Worm (Caenorhabditis elegans) whole organism, L4 larva: Measurements from ENCODE around the gene srv-17.

ENCODE experiments used
- ama-1 ChIP-seq: fragments of 150-350 bp; optimal IDR thresholded peaks from 2 replicates; lab custom pipeline; 2014; ENCODE audit warnings: inconsistent platforms, mixed read lengths
- ceh-82 ChIP-seq: sonication (generic microtip); optimal IDR thresholded peaks from 2 replicates; lab custom pipeline; 2017; ENCODE audit warnings: missing biosample characterization, missing genetic modification characterization
- ctbp-1 ChIP-seq: fragments of 200-800 bp; sonication (Bioruptor generic); IDR thresholded peaks from 2 replicates; pipeline ENCODE4 v1.3.6; 2022; ENCODE audit warnings: missing genetic modification reagents, missing genetic modification characterization, missing compliant biosample characterization
- hlh-30 ChIP-seq: sonication (generic microtip); optimal IDR thresholded peaks from 2 replicates; lab custom pipeline; 2017; ENCODE audit warnings: antibody characterized with exemption, mild to moderate bottlenecking, missing genetic modification characterization, missing compliant biosample characterization; ENCODE audit not compliant: insufficient read depth
- lin-1 ChIP-seq: fragments of 200-800 bp; sonication (Bioruptor generic); IDR thresholded peaks from 2 replicates; pipeline ENCODE4 v1.3.6; 2022; ENCODE audit warnings: missing genetic modification reagents, missing genetic modification characterization, missing compliant biosample characterization
- lin-39 ChIP-seq: fragments of 150-350 bp; optimal IDR thresholded peaks from 2 replicates; lab custom pipeline; 2014; ENCODE audit warnings: missing biosample characterization, missing genetic modification reagents, missing genetic modification characterization
- nhr-11 ChIP-seq: fragments of 150-350 bp; optimal IDR thresholded peaks from 2 replicates; lab custom pipeline; 2014; ENCODE audit warnings: missing biosample characterization, missing genetic modification characterization
- nhr-25 ChIP-seq: sonication (generic microtip); optimal IDR thresholded peaks from 2 replicates; lab custom pipeline; 2017; ENCODE audit warnings: missing genetic modification characterization, mild to moderate bottlenecking, missing compliant biosample characterization, antibody characterized with exemption, moderate library complexity, borderline replicate concordance; ENCODE audit not compliant: insufficient read depth
- unc-39 ChIP-seq: sonication (generic microtip); optimal IDR thresholded peaks from 2 replicates; lab custom pipeline; 2017; ENCODE audit warnings: missing biosample characterization, missing genetic modification characterization
- zfp-2 ChIP-seq: sonication (generic microtip); optimal IDR thresholded peaks from 2 replicates; lab custom pipeline; 2016; ENCODE audit warnings: mild to moderate bottlenecking, missing genetic modification characterization, missing compliant biosample characterization
- zip-11 ChIP-seq: fragments of 200-800 bp; sonication (Bioruptor generic); IDR thresholded peaks from 2 replicates; pipeline ENCODE4 v1.3.6; 2022; ENCODE audit warnings: missing genetic modification characterization, missing compliant biosample characterization
- zip-2 ChIP-seq: fragments of 150-350 bp; optimal IDR thresholded peaks from 2 replicates; lab custom pipeline; 2014; ENCODE audit warnings: missing biosample characterization, missing genetic modification characterization

- TF ChIP-seq zip-11 (GFP tag; lab: Robert Waterston, UW) (no peak), lin-39 (tag; lab: Kevin White, UChicago) (no peak), lin-1 (GFP tag; lab: Robert Waterston, UW) (no peak), hlh-30 (no peak), nhr-25 (tag; lab: Kevin White, UChicago) (no peak), ceh-82 (tag; lab: Kevin White, UChicago) (no peak), nhr-11 (no peak), ctbp-1 (GFP tag; lab: Robert Waterston, UW) (no peak), unc-39 (tag; lab: Kevin White, UChicago) (no peak), zfp-2 (tag; lab: Kevin White, UChicago) (no peak), ama-1 (lab: Kevin White, UChicago) (no peak), zip-2 (tag; lab: Kevin White, UChicago) (no peak)
Observed at ce11 chrIV:5902730-5903129, 32.8 kb upstream of the srv-17 start.
